Fruit fly (Drosophila melanogaster) whole organism, embryonic: Measurements from ENCODE around the gene Lmpt.

ENCODE experiments used
- Atf6 ChIP-seq: fragments of 200-800 bp; sonication (Bioruptor generic); IDR thresholded peaks from 2 replicates; pipeline ENCODE4 v1.3.6; 2022; ENCODE audit warnings: missing biosample characterization, missing genetic modification characterization
- CG10431 ChIP-seq: fragments of 200-800 bp; sonication (Bioruptor generic); optimal IDR thresholded peaks from 3 replicates; lab custom pipeline; 2018; ENCODE audit warnings: missing biosample characterization, mild to moderate bottlenecking, missing genetic modification characterization
- CG11560 ChIP-seq: fragments of 200-800 bp; sonication (Bioruptor generic); IDR thresholded peaks from 3 replicates; pipeline ENCODE4 v1.3.6; 2022; ENCODE audit warnings: missing biosample characterization, missing genetic modification characterization
- CG12299 ChIP-seq: fragments of 200-800 bp; sonication (Bioruptor generic); optimal IDR thresholded peaks from 2 replicates; lab custom pipeline; 2018; ENCODE audit warnings: missing biosample characterization, mild to moderate bottlenecking, missing genetic modification characterization
- CG12744 ChIP-seq: fragments of 200-800 bp; sonication (Bioruptor generic); optimal IDR thresholded peaks from 2 replicates; lab custom pipeline; 2016; ENCODE audit warnings: missing biosample characterization, missing genetic modification characterization
- CG13775 ChIP-seq: fragments of 200-800 bp; sonication (Bioruptor generic); optimal IDR thresholded peaks from 3 replicates; lab custom pipeline; 2017; ENCODE audit warnings: missing biosample characterization, mild to moderate bottlenecking, missing genetic modification characterization
- CG14014 ChIP-seq: fragments of 200-800 bp; sonication (Bioruptor generic); IDR thresholded peaks from 2 replicates; pipeline ENCODE4 v1.3.6; 2022; ENCODE audit warnings: missing biosample characterization, missing genetic modification characterization
- CG17328 ChIP-seq: fragments of 200-800 bp; sonication (Bioruptor generic); IDR thresholded peaks from 2 replicates; pipeline ENCODE4 v1.3.6; 2022; ENCODE audit warnings: missing biosample characterization, missing genetic modification characterization
- CG17568 ChIP-seq: fragments of 200-800 bp; sonication (Bioruptor generic); optimal IDR thresholded peaks from 2 replicates; lab custom pipeline; 2018; ENCODE audit warnings: missing biosample characterization, mild to moderate bottlenecking, missing genetic modification characterization, moderate library complexity
- CG2199 ChIP-seq: fragments of 200-800 bp; sonication (Bioruptor generic); IDR thresholded peaks from 3 replicates; pipeline ENCODE4 v1.3.6; 2022; ENCODE audit warnings: missing biosample characterization, missing genetic modification characterization
- CG32532 ChIP-seq: fragments of 200-800 bp; sonication (Bioruptor generic); IDR thresholded peaks from 2 replicates; pipeline ENCODE4 v1.3.6; 2022; ENCODE audit warnings: missing biosample characterization, missing genetic modification characterization
- CG34224 ChIP-seq: fragments of 200-800 bp; sonication (Bioruptor generic); IDR thresholded peaks from 3 replicates; pipeline ENCODE4 v1.3.6; 2022; ENCODE audit warnings: missing biosample characterization, missing genetic modification characterization; ENCODE audit not compliant: partially characterized antibody
- CG4328 ChIP-seq: fragments of 200-800 bp; sonication (Bioruptor generic); optimal IDR thresholded peaks from 3 replicates; lab custom pipeline; 2017; ENCODE audit warnings: missing biosample characterization, missing genetic modification reagents, missing genetic modification characterization
- CG4360 ChIP-seq: fragments of 200-800 bp; sonication (Bioruptor generic); IDR thresholded peaks from 2 replicates; pipeline ENCODE4 v1.3.6; 2022; ENCODE audit warnings: missing biosample characterization, missing genetic modification characterization
- CG6272 ChIP-seq: fragments of 200-800 bp; sonication (Bioruptor generic); IDR thresholded peaks from 2 replicates; pipeline ENCODE4 v1.3.6; 2022; ENCODE audit warnings: missing biosample characterization, missing genetic modification characterization
- CG8089 ChIP-seq: fragments of 200-800 bp; sonication (Bioruptor generic); optimal IDR thresholded peaks from 3 replicates; lab custom pipeline; 2016; ENCODE audit warnings: missing biosample characterization, missing genetic modification characterization
- CG9437 ChIP-seq: fragments of 200-800 bp; sonication (Bioruptor generic); optimal IDR thresholded peaks from 2 replicates; lab custom pipeline; 2018; ENCODE audit warnings: missing biosample characterization, mild to moderate bottlenecking, missing genetic modification characterization
- CG9932 ChIP-seq: fragments of 200-800 bp; sonication (Bioruptor generic); IDR thresholded peaks from 2 replicates; pipeline ENCODE4 v1.3.6; 2022; ENCODE audit warnings: missing biosample characterization, missing genetic modification characterization
- CTCF ChIP-seq: fragments of 200-800 bp; sonication (Bioruptor generic); optimal IDR thresholded peaks from 2 replicates; lab custom pipeline; 2017; ENCODE audit warnings: missing biosample characterization, mild to moderate bottlenecking, missing genetic modification characterization, moderate library complexity
- D ChIP-seq, 2 experiments: fragments of 200-800 bp in 1 of 2; fragments of >200 bp in 1 of 2; sonication (Bioruptor generic) in 1 of 2; optimal IDR thresholded peaks; 2 replicates in 1 of 2; 3 replicates in 1 of 2; lab custom pipeline; 2017; ENCODE audit warnings: mild to moderate bottlenecking in 1 of 2, missing biosample characterization in 1 of 2, missing genetic modification characterization in 1 of 2, missing genetic modification reagents in 1 of 2
- Dek ChIP-seq: fragments of 200-800 bp; sonication (Bioruptor generic); optimal IDR thresholded peaks from 3 replicates; lab custom pipeline; 2019; ENCODE audit warnings: missing biosample characterization, mild to moderate bottlenecking, missing genetic modification characterization, moderate library complexity
- Dll ChIP-seq: fragments of 200-800 bp; sonication (Bioruptor generic); IDR thresholded peaks from 4 replicates; pipeline ENCODE4 v1.3.6; 2022; ENCODE audit warnings: missing biosample characterization, missing genetic modification characterization; ENCODE audit not compliant: partially characterized antibody
- Doc2 ChIP-seq: fragments of 200-800 bp; sonication (Bioruptor generic); IDR thresholded peaks from 2 replicates; pipeline ENCODE4 v1.3.6; 2022; ENCODE audit warnings: missing biosample characterization, missing genetic modification characterization
- Drgx ChIP-seq: fragments of 200-800 bp; sonication (Bioruptor generic); IDR thresholded peaks from 2 replicates; pipeline ENCODE4 v1.3.6; 2022; ENCODE audit warnings: missing biosample characterization, missing genetic modification characterization
- Gsc ChIP-seq: fragments of 200-800 bp; sonication (Bioruptor generic); IDR thresholded peaks from 2 replicates; pipeline ENCODE4 v1.3.6; 2022; ENCODE audit warnings: missing biosample characterization, missing genetic modification characterization
- Gug ChIP-seq: fragments of 200-800 bp; sonication (Bioruptor generic); IDR thresholded peaks from 4 replicates; pipeline ENCODE4 v1.3.6; 2022; ENCODE audit warnings: missing biosample characterization, missing genetic modification characterization
- Lhr ChIP-seq: fragments of 200-800 bp; sonication (Bioruptor generic); optimal IDR thresholded peaks from 3 replicates; lab custom pipeline; 2017; ENCODE audit warnings: mild to moderate bottlenecking, missing biosample characterization, missing genetic modification reagents, missing genetic modification characterization
- MTF-1 ChIP-seq: fragments of 200-800 bp; sonication (Bioruptor generic); optimal IDR thresholded peaks from 2 replicates; lab custom pipeline; 2018; ENCODE audit warnings: missing biosample characterization, mild to moderate bottlenecking, missing genetic modification characterization, borderline replicate concordance
- Opbp ChIP-seq: fragments of 200-800 bp; sonication (Bioruptor generic); IDR thresholded peaks from 3 replicates; pipeline ENCODE4 v1.3.6; 2022; ENCODE audit warnings: missing biosample characterization, missing genetic modification characterization; ENCODE audit not compliant: partially characterized antibody
- Pdp1 ChIP-seq, 2 experiments: fragments of 200-800 bp; sonication (Bioruptor generic); optimal IDR thresholded peaks; 3 replicates each; lab custom pipeline; 2016; ENCODE audit warnings: missing biosample characterization in 2 of 2, missing genetic modification characterization in 2 of 2, mild to moderate bottlenecking in 1 of 2, moderate library complexity in 1 of 2
- Usf ChIP-seq: fragments of 200-800 bp; sonication (Bioruptor generic); optimal IDR thresholded peaks from 2 replicates; lab custom pipeline; 2017; ENCODE audit warnings: missing genotype, missing biosample characterization, missing genetic modification characterization
- cg ChIP-seq: fragments of 200-800 bp; sonication (Bioruptor generic); optimal IDR thresholded peaks from 3 replicates; lab custom pipeline; 2019; ENCODE audit warnings: missing biosample characterization, mild to moderate bottlenecking, missing genetic modification characterization, moderate library complexity
- chinmo ChIP-seq: fragments of 200-800 bp; sonication (Bioruptor generic); IDR thresholded peaks from 4 replicates; pipeline ENCODE4 v1.3.6; 2022; ENCODE audit warnings: missing biosample characterization, missing genetic modification characterization; ENCODE audit not compliant: partially characterized antibody
- ems ChIP-seq: fragments of 200-800 bp; sonication (Bioruptor generic); optimal IDR thresholded peaks from 3 replicates; lab custom pipeline; 2016; ENCODE audit warnings: missing biosample characterization, missing genetic modification characterization
- fd3F ChIP-seq: fragments of 200-800 bp; sonication (Bioruptor generic); optimal IDR thresholded peaks from 2 replicates; lab custom pipeline; 2018; ENCODE audit warnings: missing biosample characterization, mild to moderate bottlenecking, missing genetic modification characterization, moderate library complexity
- gcm ChIP-seq: fragments of 200-800 bp; sonication (Bioruptor generic); optimal IDR thresholded peaks from 2 replicates; lab custom pipeline; 2019; ENCODE audit warnings: missing biosample characterization, mild to moderate bottlenecking, missing genetic modification characterization, moderate library complexity
- hkb ChIP-seq, 2 experiments: fragments of 200-800 bp in 1 of 2; fragments of >200 bp in 1 of 2; sonication (Bioruptor generic) in 1 of 2; IDR thresholded peaks in 1 of 2; optimal IDR thresholded peaks in 1 of 2; 2 replicates each; pipeline versions ENCODE4 v1.3.6 to Lab custom; 2017 to 2022; ENCODE audit warnings: missing biosample characterization in 1 of 2, missing genetic modification characterization in 1 of 2
- knrl ChIP-seq: fragments of 200-800 bp; sonication (Bioruptor generic); IDR thresholded peaks from 3 replicates; pipeline ENCODE4 v1.3.6; 2022; ENCODE audit warnings: missing biosample characterization, missing genetic modification characterization; ENCODE audit not compliant: partially characterized antibody
- nau ChIP-seq: fragments of 200-800 bp; sonication (Bioruptor generic); optimal IDR thresholded peaks from 3 replicates; lab custom pipeline; 2017; ENCODE audit warnings: missing biosample characterization, mild to moderate bottlenecking, missing genetic modification characterization, missing genetic modification reagents
- nom ChIP-seq: fragments of 200-800 bp; sonication (Bioruptor generic); optimal IDR thresholded peaks from 2 replicates; lab custom pipeline; 2017; ENCODE audit warnings: missing biosample characterization, missing genetic modification characterization, mild to moderate bottlenecking, moderate library complexity, missing genetic modification reagents
- ro ChIP-seq: fragments of 200-800 bp; sonication (Bioruptor generic); IDR thresholded peaks from 2 replicates; pipeline ENCODE4 v1.3.6; 2022; ENCODE audit warnings: missing biosample characterization, missing genetic modification characterization
- sens ChIP-seq: fragments of 200-800 bp; sonication (Bioruptor generic); peaks from one replicate; lab custom pipeline; 2016; ENCODE audit warnings: missing biosample characterization, missing genetic modification characterization
- sob ChIP-seq: fragments of 200-800 bp; sonication (Bioruptor generic); IDR thresholded peaks from 2 replicates; pipeline ENCODE4 v1.3.6; 2022; ENCODE audit warnings: missing biosample characterization, missing genetic modification characterization
- vvl ChIP-seq: fragments of 200-800 bp; sonication (Bioruptor generic); IDR thresholded peaks from 2 replicates; pipeline ENCODE4 v1.3.6; 2022; ENCODE audit warnings: missing biosample characterization, missing genetic modification characterization
- wek ChIP-seq: fragments of 200-800 bp; sonication (Bioruptor generic); optimal IDR thresholded peaks from 3 replicates; lab custom pipeline; 2018; ENCODE audit warnings: missing biosample characterization, mild to moderate bottlenecking, missing genetic modification characterization, moderate library complexity

Lmpt gene

DNA sequence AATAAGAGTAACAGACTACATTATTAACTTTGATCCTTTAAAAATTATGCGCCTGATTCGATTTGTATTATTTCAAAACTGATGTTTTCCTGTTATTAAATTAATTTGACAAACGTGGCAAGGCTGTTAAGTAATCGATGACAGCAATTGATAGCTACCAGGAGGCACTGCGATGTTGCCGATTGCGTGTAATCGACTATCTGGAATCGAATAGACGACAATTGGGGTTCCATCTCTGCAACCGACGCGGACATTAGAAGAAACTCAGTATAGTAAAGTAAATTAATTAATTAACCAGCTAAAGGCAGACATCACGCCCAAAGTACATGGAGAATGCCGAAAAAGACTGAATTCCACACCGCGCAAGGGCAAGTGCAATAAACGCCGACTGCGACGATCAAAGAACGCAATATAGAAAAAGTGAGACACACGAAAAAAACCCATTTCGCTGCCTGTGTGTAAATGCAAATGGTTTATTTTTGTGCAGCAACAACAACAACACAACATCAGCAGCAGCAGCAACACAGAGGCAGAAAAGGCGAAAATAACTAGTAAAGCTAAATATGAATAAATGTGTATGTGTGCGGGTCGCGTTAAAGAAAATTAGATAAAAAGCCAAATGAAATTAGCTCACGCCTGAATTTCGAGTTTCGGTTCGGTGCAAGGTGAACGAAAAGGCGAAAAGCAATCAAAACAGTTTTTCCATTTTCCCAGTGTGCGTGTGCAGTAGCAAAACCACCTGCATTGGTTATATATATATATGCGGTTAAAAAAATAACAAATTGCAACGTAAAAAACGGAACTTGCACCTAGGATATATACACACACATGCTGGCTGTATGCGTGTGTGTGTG lies 11.3 kb upstream of the Lmpt start, which contains the start of gene sina (continued):
- peak; percentile 77 for TF ChIP-seq Dll (GFP tag; lab: Robert Waterston, UW)
- TF ChIP-seq Usf (GFP tag; lab: Kevin White, UChicago), result no peak
- peak; percentile 17 for TF ChIP-seq Drgx (GFP tag; lab: Robert Waterston, UW)
- no peak for TF ChIP-seq D (optimal IDR thresholded peaks at IDR 0.05; lab: Kevin White, UChicago)
- TF ChIP-seq D (GFP tag; optimal IDR thresholded peaks at IDR 0.05; lab: Kevin White, UChicago), result no peak
- TF ChIP-seq Opbp (GFP tag; lab: Robert Waterston, UW), result peak; percentile 83
- 0 out of 2 replicates have a peak, but pooled peaks have one; percentile 11 for TF ChIP-seq CG32532 (GFP tag; lab: Robert Waterston, UW)
- no peak for TF ChIP-seq CG4328

DNA sequence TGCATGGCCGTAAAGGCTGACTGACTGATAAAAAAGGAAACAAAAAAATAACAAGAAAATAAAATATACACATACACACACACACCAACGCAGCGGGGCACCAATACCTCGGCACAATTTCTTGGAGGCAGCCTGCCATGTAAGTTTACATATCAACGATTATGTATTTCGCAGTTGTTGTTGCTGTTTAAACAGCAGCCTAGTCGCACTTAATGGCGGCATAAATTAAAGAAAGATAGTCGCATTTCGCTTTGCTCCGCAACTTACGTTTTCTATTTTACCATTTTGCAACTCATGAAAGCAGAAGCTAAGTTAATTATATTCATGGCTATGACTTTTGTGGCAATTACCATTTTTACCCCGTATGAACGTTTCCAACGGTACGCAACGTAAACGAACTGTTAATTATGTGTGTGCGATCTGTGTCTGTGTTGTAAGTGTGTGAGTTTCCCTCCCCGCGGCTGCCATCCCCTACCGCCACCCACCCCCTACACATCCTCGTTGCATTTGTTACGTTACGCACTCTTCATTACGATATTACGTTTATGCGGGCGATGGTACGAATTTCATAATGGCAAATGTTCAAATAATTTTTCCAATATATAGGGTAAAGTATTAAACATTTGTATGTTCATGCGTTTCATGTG lies 10.6 kb upstream of the Lmpt start:
- no peak for TF ChIP-seq Gug
- peak; percentile 28; the same call in 1 of the 3 replicates for TF ChIP-seq CG34224 (GFP tag; lab: Robert Waterston, UW)
- peak; percentile 99 for TF ChIP-seq CG10431 (GFP tag; lab: Kevin White, UChicago)
- TF ChIP-seq CG17328, result no peak
- TF ChIP-seq hkb (optimal IDR thresholded peaks at IDR 0.05; lab: Kevin White, UChicago), result no peak
- TF ChIP-seq hkb (GFP tag; IDR thresholded peaks at IDR 0.05; lab: Robert Waterston, UW), result no peak
- TF ChIP-seq CG2199 (GFP tag; lab: Robert Waterston, UW), result 0 out of 3 replicates have a peak, but pooled peaks have one; percentile 9
- no peak for TF ChIP-seq fd3F
- TF ChIP-seq Lhr (GFP tag; lab: Kevin White, UChicago), result no peak
- 0 out of 2 replicates have a peak, but pooled peaks have one; percentile 20 for TF ChIP-seq CG14014
- TF ChIP-seq nau, result no peak
- TF ChIP-seq Pdp1 (GFP tag; optimal IDR thresholded peaks at IDR 0.05; lab: Kevin White, UChicago), result peak in 1 of 2 experiments; percentile 38
- TF ChIP-seq CG12299 (tag; lab: Kevin White, UChicago), result no peak
- peak; percentile 83 for TF ChIP-seq cg (GFP tag; lab: Kevin White, UChicago)
- peak; percentile 62; the same call in 1 of the 2 replicates for TF ChIP-seq vvl
- TF ChIP-seq CG12744 (GFP tag; lab: Kevin White, UChicago), result no peak
- TF ChIP-seq Dek, result no peak
- no peak for TF ChIP-seq CG17568
- TF ChIP-seq CG8089 (GFP tag; lab: Kevin White, UChicago), result no peak
- TF ChIP-seq ro, result no peak
- peak; percentile 98 for TF ChIP-seq CG9437 (GFP tag; lab: Kevin White, UChicago)
- 0 out of 2 replicates have a peak, but pooled peaks have one; percentile 23 for TF ChIP-seq Atf6 (GFP tag; lab: Robert Waterston, UW)
- TF ChIP-seq knrl (GFP tag; lab: Robert Waterston, UW), result no peak
- 0 out of 4 replicates have a peak, but pooled peaks have one; percentile 7 for TF ChIP-seq chinmo (GFP tag; lab: Robert Waterston, UW)
- TF ChIP-seq sens (GFP tag; lab: Kevin White, UChicago), result peak; percentile 16
- TF ChIP-seq gcm (GFP tag; lab: Kevin White, UChicago), result peak; percentile 57
- TF ChIP-seq sob (GFP tag; lab: Robert Waterston, UW), result 0 out of 2 replicates have a peak, but pooled peaks have one; percentile 34
- TF ChIP-seq CG6272 (GFP tag; lab: Robert Waterston, UW), result no peak
- TF ChIP-seq Doc2 (GFP tag; lab: Robert Waterston, UW), result no peak
- TF ChIP-seq Gsc (GFP tag; lab: Robert Waterston, UW), result no peak
- TF ChIP-seq wek (GFP tag; lab: Kevin White, UChicago), result no peak
- TF ChIP-seq MTF-1 (GFP tag; lab: Kevin White, UChicago), result no peak
- TF ChIP-seq nom (GFP tag; lab: Kevin White, UChicago), result peak; percentile 77
- TF ChIP-seq CTCF (GFP tag; lab: Kevin White, UChicago), result no peak
- TF ChIP-seq CG11560 (tag; lab: Robert Waterston, UW), result no peak
- no peak for TF ChIP-seq ems (GFP tag; lab: Kevin White, UChicago)
- TF ChIP-seq CG13775 (GFP tag; lab: Kevin White, UChicago), result no peak
- no peak for TF ChIP-seq CG9932
- TF ChIP-seq CG4360 (GFP tag; lab: Robert Waterston, UW), result 0 out of 2 replicates have a peak, but pooled peaks have one; percentile 35
